Worm (Caenorhabditis elegans) whole organism, early embryonic: ENCODE measurements around the gene C15C7.6.

Experiments
- B0310.2 ChIP-seq: sonication (generic microtip); optimal IDR thresholded peaks from 2 replicates; lab custom pipeline; 2016; ENCODE audit warnings: mild to moderate bottlenecking, missing genetic modification characterization, missing compliant biosample characterization
- F13C5.2 ChIP-seq: sonication (generic microtip); optimal IDR thresholded peaks from 2 replicates; lab custom pipeline; 2017; ENCODE audit warnings: mild to moderate bottlenecking, missing genetic modification characterization, inconsistent platforms, missing compliant biosample characterization
- aly-1 ChIP-seq: sonication (generic microtip); optimal IDR thresholded peaks from 2 replicates; lab custom pipeline; 2016; ENCODE audit warnings: missing genetic modification characterization, missing compliant biosample characterization
- ama-1 ChIP-seq: fragments of 150-350 bp; optimal IDR thresholded peaks from 2 replicates; lab custom pipeline; 2014
- ceh-13 ChIP-seq: fragments of 200-800 bp; sonication (Bioruptor generic); optimal IDR thresholded peaks from 2 replicates; lab custom pipeline; 2018; ENCODE audit warnings: mild to moderate bottlenecking, missing genetic modification characterization, missing compliant biosample characterization
- ets-7 ChIP-seq: sonication (generic microtip); optimal IDR thresholded peaks from 2 replicates; lab custom pipeline; 2016; ENCODE audit warnings: missing genotype, missing genetic modification characterization, missing compliant biosample characterization
- flt-1 ChIP-seq: fragments of 200-800 bp; sonication (Bioruptor generic); IDR thresholded peaks from 2 replicates; pipeline ENCODE4 v1.3.6; 2022; ENCODE audit warnings: missing genetic modification characterization, missing compliant biosample characterization
- hmbx-1 ChIP-seq: sonication (generic microtip); optimal IDR thresholded peaks from 2 replicates; lab custom pipeline; 2016; ENCODE audit warnings: mild to moderate bottlenecking, missing genetic modification characterization, missing compliant biosample characterization
- pes-1 ChIP-seq: fragments of 200-800 bp; sonication (Bioruptor generic); IDR thresholded peaks from 2 replicates; pipeline ENCODE4 v1.3.6; 2022; ENCODE audit warnings: missing genetic modification reagents, missing genetic modification characterization, missing compliant biosample characterization
- tbx-11 ChIP-seq: fragments of 200-800 bp; sonication (Bioruptor generic); IDR thresholded peaks from 2 replicates; pipeline ENCODE4 v1.3.6; 2022; ENCODE audit warnings: missing genetic modification characterization, missing compliant biosample characterization
- tra-4 ChIP-seq: sonication (generic microtip); optimal IDR thresholded peaks from 2 replicates; lab custom pipeline; 2017; ENCODE audit warnings: missing genetic modification characterization, missing compliant biosample characterization

- TF ChIP-seq aly-1 (no peak), ama-1 (lab: Kevin White, UChicago) (no peak), pes-1 (GFP tag; lab: Robert Waterston, UW) (no peak), F13C5.2 (tag; lab: Kevin White, UChicago) (no peak), ets-7 (tag; lab: Kevin White, UChicago) (no peak), tra-4 (tag; lab: Kevin White, UChicago) (no peak), tbx-11 (GFP tag; lab: Robert Waterston, UW) (no peak), B0310.2 (tag; lab: Kevin White, UChicago) (no peak), ceh-13 (GFP tag; lab: Kevin White, UChicago) (no peak), hmbx-1 (tag; lab: Kevin White, UChicago) (no peak), flt-1 (no peak)
Observed at ce11 chrX:3218040-3218795, 47.9 kb upstream of the C15C7.6 start.
